Fruit fly (Drosophila melanogaster): ENCODE data around the gene CG32694.

CG32694 gene

DNA sequence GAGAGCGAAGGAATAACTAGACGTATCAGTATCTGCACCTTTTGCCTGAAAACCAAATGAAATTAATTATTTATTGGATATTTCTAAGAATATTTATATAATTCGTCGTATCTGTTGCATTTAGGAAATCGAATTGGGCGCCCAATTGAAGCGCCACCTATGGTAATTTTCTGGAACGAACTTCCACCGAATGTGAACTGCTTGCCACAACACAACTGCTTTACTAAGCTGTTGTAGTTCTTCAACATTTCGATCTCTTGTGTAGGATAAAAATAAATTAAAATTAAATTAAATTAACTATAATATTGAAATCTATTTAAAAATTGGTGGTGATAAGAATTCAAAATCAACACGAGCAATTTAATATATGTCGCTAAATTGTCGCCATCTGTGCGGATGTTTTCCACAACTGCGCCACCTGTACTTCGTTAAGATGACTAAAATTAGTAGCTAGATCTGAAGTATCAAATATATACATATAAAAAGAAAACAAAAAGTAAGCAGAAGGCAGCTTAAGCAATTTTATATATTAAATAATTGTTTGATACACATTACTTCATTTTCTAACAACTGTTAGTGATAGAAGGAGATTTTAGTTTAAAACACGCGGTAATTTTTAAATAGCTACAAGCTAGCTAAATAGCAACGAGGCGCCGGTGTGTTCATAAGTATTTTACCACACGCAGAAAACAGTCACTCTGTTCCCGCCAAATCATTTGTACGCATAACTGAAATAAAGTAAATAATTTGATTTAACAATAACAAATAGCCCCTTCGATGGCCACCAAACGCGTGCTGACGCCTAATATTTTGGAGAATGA, 20.5 kb downstream of the CG32694 start, which contains the start of gene Dna2:
TSS of gene Dna2 (plus strand) at position 688 of the 821 bp plus-strand sequence.
- no peak for TF ChIP-seq h (optimal IDR thresholded peaks at IDR 0.05)
- TF ChIP-seq insv (optimal IDR thresholded peaks at IDR 0.05): no peak
- no peak for TF ChIP-seq Myc (optimal IDR thresholded peaks at IDR 0.05)

DNA sequence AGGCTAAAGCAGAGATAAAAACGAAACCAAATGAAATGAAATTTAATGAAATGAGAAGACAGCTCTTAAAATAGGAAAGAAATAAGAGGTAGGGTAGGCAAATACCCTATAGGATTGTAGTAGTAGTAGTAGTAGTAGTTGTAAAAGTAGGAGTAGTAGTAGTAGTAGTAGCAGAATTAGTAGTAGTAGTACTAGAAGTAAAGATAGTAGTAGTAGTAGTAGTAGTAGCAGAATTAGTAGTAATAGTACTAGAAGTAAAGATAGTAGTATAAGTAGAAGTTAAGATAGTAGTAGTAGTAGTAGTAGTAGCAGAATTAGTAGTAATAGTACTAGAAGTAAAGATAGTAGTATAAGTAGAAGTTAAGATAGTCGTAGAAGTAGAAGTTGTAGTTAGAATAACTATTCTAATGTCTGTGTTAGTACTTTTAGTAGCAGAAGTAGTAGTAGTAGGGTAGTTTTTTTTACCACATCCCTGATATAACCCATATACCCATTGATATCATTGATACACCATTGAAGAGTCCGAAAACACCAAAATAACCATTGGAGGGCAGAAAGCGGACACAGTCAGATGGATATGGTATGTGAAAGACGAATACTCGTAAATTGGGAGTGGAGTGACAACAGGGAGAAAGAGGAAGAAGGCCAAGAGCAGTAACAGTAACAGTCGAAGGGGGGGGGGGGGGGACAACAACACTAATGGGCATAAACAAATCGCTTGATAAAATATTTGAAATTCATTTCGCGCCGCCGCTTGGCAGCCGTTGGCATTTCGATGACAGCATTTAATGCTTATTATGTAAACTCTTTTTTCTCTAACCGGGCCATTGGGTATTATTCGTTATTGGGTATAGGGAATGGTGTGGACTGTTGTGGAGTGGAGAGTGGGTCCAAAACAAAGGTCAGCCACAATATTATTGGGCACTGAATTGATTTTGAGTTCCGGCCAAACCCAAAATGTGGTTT, 25.5 kb downstream of the CG32694 start:
- no peak for TF ChIP-seq ttk (optimal IDR thresholded peaks at IDR 0.05)
- TF ChIP-seq Myc (optimal IDR thresholded peaks at IDR 0.05): no peak
- no peak for TF ChIP-seq psq (optimal IDR thresholded peaks at IDR 0.05)
- no peak for TF ChIP-seq h (optimal IDR thresholded peaks at IDR 0.05)
- TF ChIP-seq Sin3A (optimal IDR thresholded peaks at IDR 0.05): no peak
- no peak for TF ChIP-seq insv (optimal IDR thresholded peaks at IDR 0.05)

DNA sequence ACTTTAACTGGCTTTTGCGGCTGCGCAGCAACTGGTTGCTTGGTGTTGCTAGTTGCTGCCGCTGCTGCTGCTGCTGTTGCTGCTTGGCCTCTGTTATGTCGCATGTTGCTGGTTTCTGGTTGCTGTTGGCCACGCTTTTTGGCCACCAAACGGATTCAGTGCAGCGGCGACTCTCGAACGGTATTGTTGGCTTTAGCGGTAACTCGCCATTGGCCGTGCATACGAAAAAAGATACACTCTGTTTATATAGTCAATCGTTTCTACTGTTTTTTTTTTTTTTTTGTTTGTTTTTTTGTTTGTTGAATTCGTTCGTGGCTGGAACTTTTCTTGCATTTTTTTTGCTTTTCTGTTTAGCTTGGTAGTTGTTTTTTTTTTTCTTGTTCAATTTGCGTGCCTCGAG, 27.2 kb downstream of the CG32694 start, which contains the start of gene Cht6:
TSS of gene Cht6 (plus strand) at position 122 of the 400 bp plus-strand sequence.
- TF ChIP-seq h (optimal IDR thresholded peaks at IDR 0.05): no peak
- TF ChIP-seq Myc (optimal IDR thresholded peaks at IDR 0.05): no peak
- TF ChIP-seq ttk (optimal IDR thresholded peaks at IDR 0.05): no peak
- no peak for TF ChIP-seq Sin3A (optimal IDR thresholded peaks at IDR 0.05)
- TF ChIP-seq insv (optimal IDR thresholded peaks at IDR 0.05): no peak
- TF ChIP-seq psq (optimal IDR thresholded peaks at IDR 0.05): no peak

DNA sequence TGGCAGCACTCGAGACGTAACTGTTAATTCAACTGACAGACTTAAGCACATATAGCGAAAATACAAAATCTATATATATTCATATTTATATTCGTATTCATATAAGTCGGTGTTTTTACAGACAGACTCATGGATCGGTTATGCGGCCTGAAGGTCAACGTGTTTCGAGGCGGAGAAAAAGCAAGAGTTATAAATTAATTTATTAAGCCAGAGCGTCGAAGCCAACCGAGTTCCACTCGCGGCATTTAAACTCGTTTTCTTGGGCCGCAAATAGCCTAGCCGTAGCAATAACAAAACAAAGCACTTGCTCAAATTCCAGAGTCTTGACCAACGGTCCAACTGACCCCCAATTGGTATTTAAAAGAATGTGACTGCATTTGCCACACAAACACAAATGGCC, 31.4 kb downstream of the CG32694 start:
- no peak for TF ChIP-seq ttk (optimal IDR thresholded peaks at IDR 0.05)
- TF ChIP-seq Myc (optimal IDR thresholded peaks at IDR 0.05): no peak
- TF ChIP-seq Sin3A (optimal IDR thresholded peaks at IDR 0.05): no peak
- no peak for TF ChIP-seq psq (optimal IDR thresholded peaks at IDR 0.05)
- no peak for TF ChIP-seq insv (optimal IDR thresholded peaks at IDR 0.05)
- no peak for TF ChIP-seq h (optimal IDR thresholded peaks at IDR 0.05)

- TF ChIP-seq h (optimal IDR thresholded peaks at IDR 0.05): no peak
- no peak for TF ChIP-seq psq (optimal IDR thresholded peaks at IDR 0.05)
- TF ChIP-seq ttk (optimal IDR thresholded peaks at IDR 0.05): no peak
- TF ChIP-seq Myc (optimal IDR thresholded peaks at IDR 0.05): no peak
- no peak for TF ChIP-seq insv (optimal IDR thresholded peaks at IDR 0.05)
Measured at dm6 chrX:10021809-10022208, 32.3 kb downstream of the CG32694 start.

DNA sequence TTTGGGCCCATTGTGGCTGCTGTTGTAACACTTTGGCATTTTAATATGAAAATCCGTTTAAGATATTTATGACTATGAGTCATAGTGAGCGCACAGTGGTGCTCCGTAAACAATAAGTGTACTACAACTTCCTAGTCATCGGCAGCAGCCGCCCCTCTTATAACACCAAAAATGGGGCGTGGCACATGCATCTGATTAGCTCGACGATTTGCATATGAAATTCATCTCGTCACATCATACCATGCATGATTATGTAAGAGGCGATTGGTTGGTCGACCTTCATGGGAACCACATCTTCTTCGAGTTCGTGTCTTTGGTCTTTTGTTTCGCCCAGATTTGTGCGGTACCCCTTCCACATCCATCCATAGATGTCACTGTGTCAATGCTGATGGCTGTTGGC, 40.2 kb downstream of the CG32694 start:
- TF ChIP-seq ttk (optimal IDR thresholded peaks at IDR 0.05) (no peak), psq (optimal IDR thresholded peaks at IDR 0.05) (no peak), insv (optimal IDR thresholded peaks at IDR 0.05) (no peak), h (optimal IDR thresholded peaks at IDR 0.05) (no peak), Myc (optimal IDR thresholded peaks at IDR 0.05) (no peak), Sin3A (optimal IDR thresholded peaks at IDR 0.05) (no peak)

DNA sequence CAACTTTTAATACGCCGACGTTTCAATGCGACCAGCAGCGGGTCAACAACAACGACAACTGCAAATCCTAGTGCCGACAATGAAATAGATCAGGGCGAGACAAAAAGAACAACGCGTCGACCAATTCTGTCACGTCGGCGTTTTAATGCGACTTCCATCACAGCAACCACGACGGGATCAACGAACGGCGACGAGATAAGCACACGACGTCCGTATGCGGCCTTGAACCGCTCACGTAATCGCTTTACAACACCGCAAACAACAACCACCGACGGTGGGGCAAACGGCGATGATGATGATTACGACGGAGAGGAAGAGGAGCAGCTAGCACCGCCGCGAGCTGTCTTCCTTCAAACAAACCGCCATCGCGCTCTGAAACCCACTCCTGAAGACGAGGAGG, 50.0 kb downstream of the CG32694 start:
- TF ChIP-seq ttk (optimal IDR thresholded peaks at IDR 0.05): no peak
- no peak for TF ChIP-seq psq (optimal IDR thresholded peaks at IDR 0.05)
- TF ChIP-seq insv (optimal IDR thresholded peaks at IDR 0.05): no peak
- no peak for TF ChIP-seq Myc (optimal IDR thresholded peaks at IDR 0.05)
- no peak for TF ChIP-seq Sin3A (optimal IDR thresholded peaks at IDR 0.05)
- no peak for TF ChIP-seq h (optimal IDR thresholded peaks at IDR 0.05)

DNA sequence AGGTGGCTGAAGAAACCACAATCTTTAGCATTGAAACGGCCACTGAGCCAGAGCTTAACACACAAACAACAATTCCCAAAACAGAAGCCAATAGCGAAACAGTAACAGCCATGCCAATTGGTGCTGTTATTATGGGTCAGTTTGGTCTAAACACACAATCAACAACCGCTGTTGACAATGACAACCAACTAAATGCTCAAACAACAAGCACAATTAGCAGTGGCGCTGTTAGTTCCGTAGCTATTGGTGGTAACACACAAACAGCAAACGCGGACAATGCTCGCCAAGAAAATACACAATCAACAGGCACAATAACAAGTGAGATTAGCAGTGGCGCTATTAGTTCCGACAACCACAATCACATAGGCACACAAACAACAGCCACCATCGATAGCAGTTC, 54.4 kb downstream of the CG32694 start:
- TF ChIP-seq ttk (optimal IDR thresholded peaks at IDR 0.05) (no peak), Sin3A (optimal IDR thresholded peaks at IDR 0.05) (no peak), psq (optimal IDR thresholded peaks at IDR 0.05) (no peak), insv (optimal IDR thresholded peaks at IDR 0.05) (no peak), Myc (optimal IDR thresholded peaks at IDR 0.05) (no peak), h (optimal IDR thresholded peaks at IDR 0.05) (no peak)

dm6 chrX:10045763-10046162, 56.3 kb downstream of the CG32694 start:
- TF ChIP-seq insv (optimal IDR thresholded peaks at IDR 0.05) (no peak), Sin3A (optimal IDR thresholded peaks at IDR 0.05) (no peak), ttk (optimal IDR thresholded peaks at IDR 0.05) (no peak), psq (optimal IDR thresholded peaks at IDR 0.05) (no peak), h (optimal IDR thresholded peaks at IDR 0.05) (no peak), Myc (optimal IDR thresholded peaks at IDR 0.05) (no peak)

DNA sequence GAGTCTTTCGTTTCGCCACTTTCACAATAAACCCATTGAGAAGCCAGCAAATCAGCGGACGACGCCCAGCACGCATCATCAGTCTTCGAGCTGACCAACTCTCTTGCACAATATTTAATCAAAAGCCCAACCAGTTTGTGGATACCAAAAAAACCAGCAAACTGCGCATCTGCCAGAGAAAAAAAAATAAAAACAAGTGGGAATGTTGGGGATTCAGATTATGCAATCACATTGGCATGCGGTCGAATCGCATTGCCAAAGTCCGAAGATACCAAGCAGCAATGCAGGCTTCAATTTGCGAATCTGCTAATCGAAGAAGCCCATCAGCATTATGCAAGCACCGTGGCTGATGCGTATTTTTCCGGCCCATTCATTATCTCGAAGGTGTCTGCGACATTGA, 57.3 kb downstream of the CG32694 start:
- TF ChIP-seq Sin3A (optimal IDR thresholded peaks at IDR 0.05) (no peak), Myc (optimal IDR thresholded peaks at IDR 0.05) (no peak), insv (optimal IDR thresholded peaks at IDR 0.05) (no peak), h (optimal IDR thresholded peaks at IDR 0.05) (no peak), psq (optimal IDR thresholded peaks at IDR 0.05) (no peak), ttk (optimal IDR thresholded peaks at IDR 0.05) (no peak)

DNA sequence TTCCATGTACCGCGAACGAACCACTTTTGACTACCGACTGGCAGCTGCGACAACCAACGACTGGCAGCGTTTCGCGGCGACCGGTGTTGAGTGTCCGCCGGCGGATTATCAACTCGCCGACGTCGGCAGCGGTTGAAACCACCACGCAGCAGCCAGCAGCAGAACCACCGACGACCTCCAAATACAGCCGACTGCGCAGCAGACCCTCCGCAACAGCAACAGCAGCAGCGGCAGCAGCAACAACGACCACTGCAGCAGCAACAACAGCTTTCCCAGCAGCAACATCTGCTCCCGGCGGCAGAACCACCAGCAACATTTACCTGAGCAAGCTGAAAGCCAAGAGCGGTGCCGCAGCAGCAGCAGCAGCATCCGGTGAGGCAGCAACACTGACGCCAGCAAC, 58.5 kb downstream of the CG32694 start:
- no peak for TF ChIP-seq Sin3A (optimal IDR thresholded peaks at IDR 0.05)
- TF ChIP-seq Myc (optimal IDR thresholded peaks at IDR 0.05): no peak
- TF ChIP-seq h (optimal IDR thresholded peaks at IDR 0.05): no peak
- TF ChIP-seq psq (optimal IDR thresholded peaks at IDR 0.05): no peak
- no peak for TF ChIP-seq ttk (optimal IDR thresholded peaks at IDR 0.05)
- TF ChIP-seq insv (optimal IDR thresholded peaks at IDR 0.05): no peak

- TF ChIP-seq insv (optimal IDR thresholded peaks at IDR 0.05) (no peak), psq (optimal IDR thresholded peaks at IDR 0.05) (no peak), Sin3A (optimal IDR thresholded peaks at IDR 0.05) (no peak), ttk (optimal IDR thresholded peaks at IDR 0.05) (no peak)
Measured at dm6 chrX:10052549-10052948, 63.1 kb downstream of the CG32694 start, which contains the start of gene Yp2. Gene Yp2, minus strand, starts transcription at chrX:10052636.
